Worm (Caenorhabditis elegans) whole organism, L4 larva: ENCODE measurements around the gene ZK757.2.

Experiments used
- F49E8.2 ChIP-seq: sonication (generic microtip); optimal IDR thresholded peaks from 2 replicates; lab custom pipeline; 2016; ENCODE audit warnings: missing compliant biosample characterization, mild to moderate bottlenecking, missing genetic modification characterization, borderline replicate concordance
- T20F7.1 ChIP-seq: fragments of 200-800 bp; sonication (Bioruptor generic); optimal IDR thresholded peaks from 2 replicates; lab custom pipeline; 2018; ENCODE audit warnings: mild to moderate bottlenecking, missing genetic modification characterization, missing compliant biosample characterization
- aha-1 ChIP-seq: fragments of 150-350 bp; peaks from one replicate; lab custom pipeline; 2014; ENCODE audit warnings: missing biosample characterization, missing genetic modification characterization
- attf-4 ChIP-seq: sonication (generic microtip); optimal IDR thresholded peaks from 3 replicates; lab custom pipeline; 2017; ENCODE audit warnings: missing biosample characterization, missing genetic modification characterization
- ceh-20 ChIP-seq: fragments of 200-800 bp; sonication (Bioruptor generic); IDR thresholded peaks from 2 replicates; pipeline ENCODE4 v1.3.6; 2022; ENCODE audit warnings: missing genetic modification reagents, missing genetic modification characterization, missing compliant biosample characterization
- ceh-44 ChIP-seq: fragments of 200-800 bp; sonication (Bioruptor generic); IDR thresholded peaks from 2 replicates; pipeline ENCODE4 v1.3.6; 2022; ENCODE audit warnings: missing genetic modification reagents, missing genetic modification characterization, missing compliant biosample characterization
- ceh-62 ChIP-seq: sonication (generic microtip); optimal IDR thresholded peaks from 2 replicates; lab custom pipeline; 2017; ENCODE audit warnings: missing biosample characterization, missing genetic modification characterization
- ceh-82 ChIP-seq: sonication (generic microtip); optimal IDR thresholded peaks from 2 replicates; lab custom pipeline; 2017; ENCODE audit warnings: missing biosample characterization, missing genetic modification characterization
- ctbp-1 ChIP-seq: fragments of 200-800 bp; sonication (Bioruptor generic); IDR thresholded peaks from 2 replicates; pipeline ENCODE4 v1.3.6; 2022; ENCODE audit warnings: missing genetic modification reagents, missing genetic modification characterization, missing compliant biosample characterization
- daf-16 ChIP-seq, 3 experiments: sonication (generic microtip); optimal IDR thresholded peaks; 2 replicates each; lab custom pipeline; 2016 to 2017; ENCODE audit warnings: missing genetic modification characterization in 3 of 3, missing genetic modification reagents in 3 of 3, mild to moderate bottlenecking in 2 of 3, missing compliant biosample characterization in 2 of 3, missing biosample characterization in 1 of 3, moderate library complexity in 1 of 3
- daf-19 ChIP-seq: fragments of 200-800 bp; sonication (Bioruptor generic); conservative IDR thresholded peaks from 2 replicates; pipeline ENCODE4 v1.3.6; 2022; ENCODE audit warnings: missing genetic modification characterization, missing compliant biosample characterization
- duxl-1 ChIP-seq: sonication (generic microtip); optimal IDR thresholded peaks from 2 replicates; lab custom pipeline; 2016; ENCODE audit warnings: mild to moderate bottlenecking, missing genetic modification characterization, moderate library complexity, missing compliant biosample characterization; ENCODE audit not compliant: poor library complexity
- gei-8 ChIP-seq: fragments of 200-800 bp; sonication (Bioruptor generic); optimal IDR thresholded peaks from 2 replicates; lab custom pipeline; 2018; ENCODE audit warnings: mild to moderate bottlenecking, missing genetic modification characterization, missing compliant biosample characterization
- hif-1 ChIP-seq, 2 experiments: sonication (generic microtip); optimal IDR thresholded peaks; 2 replicates each; lab custom pipeline; 2016 to 2017; ENCODE audit warnings: missing compliant biosample characterization in 2 of 2, missing genetic modification characterization in 2 of 2, missing genetic modification reagents in 2 of 2, missing genotype in 2 of 2, mild to moderate bottlenecking in 1 of 2
- lin-15B ChIP-seq: fragments of 150-350 bp; sonication (generic microtip); optimal IDR thresholded peaks from 3 replicates; lab custom pipeline; 2014; ENCODE audit warnings: missing biosample characterization, missing genetic modification characterization
- lin-38 ChIP-seq: fragments of 200-800 bp; sonication (Bioruptor generic); IDR thresholded peaks from 2 replicates; pipeline ENCODE4 v1.3.6; 2022; ENCODE audit warnings: missing genetic modification reagents, missing genetic modification characterization, missing compliant biosample characterization
- lin-39 ChIP-seq: fragments of 150-350 bp; optimal IDR thresholded peaks from 2 replicates; lab custom pipeline; 2014; ENCODE audit warnings: missing biosample characterization, missing genetic modification reagents, missing genetic modification characterization
- lsy-2 ChIP-seq, 2 experiments: fragments of 150-350 bp in 1 of 2; sonication (generic microtip) in 1 of 2; optimal IDR thresholded peaks; 2 replicates each; lab custom pipeline; 2014 to 2017; ENCODE audit warnings: missing biosample characterization in 2 of 2, missing genetic modification characterization in 2 of 2
- mdl-1 ChIP-seq, 2 experiments: fragments of 150-350 bp in 1 of 2; sonication (generic microtip) in 1 of 2; optimal IDR thresholded peaks; 2 replicates each; lab custom pipeline; 2014 to 2017; ENCODE audit warnings: missing biosample characterization in 2 of 2, missing genetic modification characterization in 2 of 2
- nhr-25 ChIP-seq: sonication (generic microtip); optimal IDR thresholded peaks from 2 replicates; lab custom pipeline; 2017; ENCODE audit warnings: missing genetic modification characterization, mild to moderate bottlenecking, missing compliant biosample characterization, antibody characterized with exemption, moderate library complexity, borderline replicate concordance; ENCODE audit not compliant: insufficient read depth
- nhr-28 ChIP-seq: fragments of 150-350 bp; optimal IDR thresholded peaks from 2 replicates; lab custom pipeline; 2014; ENCODE audit warnings: missing biosample characterization, missing genetic modification characterization
- nhr-48 ChIP-seq: sonication (generic microtip); optimal IDR thresholded peaks from 2 replicates; lab custom pipeline; 2016; ENCODE audit warnings: mild to moderate bottlenecking, missing genetic modification characterization, missing compliant biosample characterization
- nhr-77 ChIP-seq: fragments of 150-350 bp; optimal IDR thresholded peaks from 2 replicates; lab custom pipeline; 2014; ENCODE audit warnings: missing biosample characterization, missing genetic modification characterization
- pha-4 ChIP-seq, 2 experiments: fragments of 150-350 bp in 1 of 2; fragments of 200-800 bp in 1 of 2; sonication (Bioruptor generic) in 1 of 2; IDR thresholded peaks in 1 of 2; optimal IDR thresholded peaks in 1 of 2; 2 replicates each; pipeline versions ENCODE4 v1.3.6 to Lab custom; 2014 to 2022; ENCODE audit warnings: missing genetic modification characterization in 2 of 2, missing genetic modification reagents in 2 of 2, missing biosample characterization in 1 of 2, missing compliant biosample characterization in 1 of 2
- php-3 ChIP-seq: fragments of 200-800 bp; sonication (Bioruptor generic); IDR thresholded peaks from 2 replicates; pipeline ENCODE4 v1.3.6; 2022; ENCODE audit warnings: missing genetic modification reagents, missing genetic modification characterization, missing compliant biosample characterization
- pqm-1 ChIP-seq: sonication (generic microtip); optimal IDR thresholded peaks from 2 replicates; lab custom pipeline; 2017; ENCODE audit warnings: missing biosample characterization, missing genetic modification characterization
- rbr-2 ChIP-seq: sonication (generic microtip); optimal IDR thresholded peaks from 2 replicates; lab custom pipeline; 2016; ENCODE audit warnings: missing genotype, missing genetic modification characterization, missing compliant biosample characterization
- saeg-2 ChIP-seq: fragments of 200-800 bp; sonication (Bioruptor generic); IDR thresholded peaks from 2 replicates; pipeline ENCODE4 v1.3.6; 2022; ENCODE audit warnings: missing genetic modification reagents, missing genetic modification characterization, missing compliant biosample characterization
- set-16 ChIP-seq: fragments of 200-800 bp; sonication (Bioruptor generic); IDR thresholded peaks from 2 replicates; pipeline ENCODE4 v1.3.6; 2022; ENCODE audit warnings: missing genetic modification reagents, missing genetic modification characterization, missing compliant biosample characterization
- spr-1 ChIP-seq: sonication (generic microtip); optimal IDR thresholded peaks from 2 replicates; lab custom pipeline; 2016; ENCODE audit warnings: mild to moderate bottlenecking, missing genetic modification characterization, missing compliant biosample characterization
- tag-97 ChIP-seq: fragments of 200-800 bp; sonication (Bioruptor generic); IDR thresholded peaks from 2 replicates; pipeline ENCODE4 v1.3.6; 2022; ENCODE audit warnings: missing genetic modification characterization, missing compliant biosample characterization
- unc-130 ChIP-seq: sonication (generic microtip); optimal IDR thresholded peaks from 2 replicates; lab custom pipeline; 2016; ENCODE audit warnings: missing genetic modification reagents, missing genetic modification characterization, missing compliant biosample characterization
- zfp-2 ChIP-seq: sonication (generic microtip); optimal IDR thresholded peaks from 2 replicates; lab custom pipeline; 2016; ENCODE audit warnings: mild to moderate bottlenecking, missing genetic modification characterization, missing compliant biosample characterization
- zip-2 ChIP-seq: fragments of 150-350 bp; optimal IDR thresholded peaks from 2 replicates; lab custom pipeline; 2014; ENCODE audit warnings: missing biosample characterization, missing genetic modification characterization

Gene ZK757.2

DNA sequence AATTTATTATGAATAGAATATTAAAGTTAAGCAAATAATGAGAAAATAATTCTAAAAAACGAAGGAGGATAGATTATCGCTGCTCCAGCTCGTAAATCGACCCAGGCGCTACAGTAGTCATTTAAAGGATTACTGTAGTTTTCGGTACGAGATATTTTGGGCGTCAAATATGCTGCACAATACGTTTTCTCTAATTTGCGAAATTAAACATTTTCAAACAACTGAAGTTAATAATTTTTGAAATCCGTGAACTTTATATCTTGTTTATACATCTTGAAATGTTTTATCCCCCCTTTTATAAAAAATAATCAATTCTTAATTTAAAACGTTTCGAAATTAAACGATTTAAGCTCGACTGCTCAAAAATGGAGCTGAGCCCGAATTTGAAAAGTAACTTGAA lies 32.6 kb downstream of the ZK757.2 start, which contains the start of gene K11H3.2:
K11H3.2 (plus strand) TSS at position 301 of the 400 bp plus-strand sequence.
- TF ChIP-seq nhr-77 (no peak), ceh-44 (no peak), ctbp-1 (GFP tag; lab: Robert Waterston, UW) (no peak), set-16 (no peak), lin-39 (no peak), zfp-2 (tag; lab: Kevin White, UChicago) (no peak), php-3 (GFP tag; lab: Robert Waterston, UW) (no peak), duxl-1 (tag; lab: Kevin White, UChicago) (no peak), attf-4 (no peak)

DNA sequence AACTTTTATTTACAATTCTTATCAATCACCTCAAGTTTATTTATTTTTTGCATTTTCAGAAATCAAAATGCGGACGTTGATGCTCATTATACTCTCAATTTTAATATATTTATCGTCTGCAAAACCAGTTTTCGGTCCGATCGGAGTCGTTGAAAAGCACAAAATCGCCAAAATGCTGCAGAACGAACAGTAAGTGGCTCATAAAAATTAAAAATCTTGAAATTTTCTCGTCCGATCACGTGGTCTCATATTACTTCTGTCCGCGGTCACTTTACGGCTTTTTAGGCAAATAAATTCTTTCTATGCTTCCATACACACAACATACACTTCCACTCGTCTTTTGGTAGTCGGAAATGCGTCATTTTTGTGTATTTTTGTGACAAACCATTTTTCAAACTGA lies 35.0 kb downstream of the ZK757.2 start, which contains the start of gene K11H3.5:
K11H3.5 (plus strand) TSS at position 54 of the 400 bp plus-strand sequence.
- TF ChIP-seq aha-1 (tag; lab: Kevin White, UChicago) (peak; percentile 68), daf-16 (GFP tag; optimal IDR thresholded peaks at IDR 0.05; lab: Kevin White, UChicago) (no peak), daf-16 (tag; optimal IDR thresholded peaks at IDR 0.05; lab: Kevin White, UChicago) (peak; percentile 2), hif-1 (tag; optimal IDR thresholded peaks at IDR 0.05; lab: Kevin White, UChicago) (no peak), F49E8.2 (tag; lab: Kevin White, UChicago) (no peak), ceh-62 (tag; lab: Kevin White, UChicago) (no peak), nhr-28 (tag; lab: Kevin White, UChicago) (peak; percentile 35)

DNA sequence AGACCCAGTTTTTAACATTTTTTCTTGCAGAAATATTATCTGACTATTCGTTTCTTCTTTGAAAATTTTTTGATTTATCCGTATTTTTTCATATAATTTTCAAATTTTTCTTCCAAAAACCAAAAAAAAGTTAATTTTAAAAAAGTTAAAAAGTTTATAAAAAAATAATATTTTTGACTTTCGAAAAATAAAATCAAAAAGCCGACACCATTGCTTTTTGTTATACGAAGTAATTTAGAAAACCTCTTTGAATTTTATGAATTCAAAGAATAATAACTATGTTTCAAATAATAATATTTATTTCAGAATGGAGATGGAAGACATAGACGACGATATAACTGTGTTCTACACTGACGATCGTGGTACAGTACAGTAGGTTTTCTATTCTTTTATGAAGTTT lies 43.8 kb downstream of the ZK757.2 start, which contains the start of gene K11H3.8:
K11H3.8 (plus strand) TSS at position 301 of the 400 bp plus-strand sequence.
- TF ChIP-seq gei-8 (GFP tag; lab: Kevin White, UChicago), result no peak
- no peak for TF ChIP-seq nhr-48 (tag; lab: Kevin White, UChicago)
- no peak for TF ChIP-seq tag-97 (GFP tag; lab: Robert Waterston, UW)
- no peak for TF ChIP-seq rbr-2 (tag; lab: Kevin White, UChicago)
- TF ChIP-seq nhr-25, result no peak
- no peak for TF ChIP-seq zip-2 (tag; lab: Kevin White, UChicago)
- no peak for TF ChIP-seq spr-1 (tag; lab: Kevin White, UChicago)
- TF ChIP-seq saeg-2, result no peak
- TF ChIP-seq pqm-1 (tag; lab: Kevin White, UChicago), result no peak
- TF ChIP-seq daf-19, result no peak
- TF ChIP-seq ceh-82 (tag; lab: Kevin White, UChicago), result no peak
- no peak for TF ChIP-seq mdl-1 (tag; optimal IDR thresholded peaks at IDR 0.05; lab: Kevin White, UChicago)
- no peak for TF ChIP-seq nhr-77
- TF ChIP-seq pha-4 (GFP tag; IDR thresholded peaks at IDR 0.05; lab: Robert Waterston, UW), result no peak
- TF ChIP-seq pha-4 (tag; optimal IDR thresholded peaks at IDR 0.05; lab: Kevin White, UChicago), result no peak
- TF ChIP-seq lsy-2 (tag; optimal IDR thresholded peaks at IDR 0.05; lab: Kevin White, UChicago), result no peak
- no peak for TF ChIP-seq ceh-20 (GFP tag; lab: Robert Waterston, UW)

DNA sequence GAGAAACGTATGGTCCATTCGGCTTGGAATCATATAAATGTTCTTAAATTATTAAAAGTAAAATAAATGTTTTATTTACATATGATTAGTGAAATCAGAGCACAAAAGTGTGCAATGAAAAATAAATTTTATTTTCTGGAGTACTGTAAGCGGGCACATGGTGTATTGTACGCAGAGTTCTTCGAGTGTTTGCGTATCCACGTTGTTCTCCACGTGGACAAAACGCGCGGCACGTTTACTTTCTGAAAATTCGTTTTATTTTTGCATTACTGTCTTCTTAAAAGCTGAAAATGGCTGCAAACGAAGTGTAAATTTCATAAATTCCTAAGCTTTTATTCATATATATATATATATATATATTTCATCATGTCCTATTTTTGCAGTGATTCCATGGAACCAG lies 46.2 kb downstream of the ZK757.2 start:
- TF ChIP-seq lin-38 (GFP tag; lab: Robert Waterston, UW) (peak; percentile 42), lin-15B (tag; lab: Kevin White, UChicago) (no peak), unc-130 (GFP tag; lab: Kevin White, UChicago) (peak; percentile 2), T20F7.1 (GFP tag; lab: Kevin White, UChicago) (no peak)
